Worm (Caenorhabditis elegans) whole organism, late embryonic: ENCODE results near the gene ifb-1.
"Not testable (repeated sequence)": the region's sequence is repeated elsewhere in the genome, so short reads cannot be mapped to it uniquely, and the experiment has no call there.

ENCODE experiments used
- C08G9.2 ChIP-seq: sonication (generic microtip); optimal IDR thresholded peaks from 2 replicates; lab custom pipeline; 2016; ENCODE audit warnings: mild to moderate bottlenecking, missing genetic modification characterization, moderate library complexity, missing compliant biosample characterization
- C38D4.7 ChIP-seq: fragments of 200-800 bp; sonication (Bioruptor generic); optimal IDR thresholded peaks from 2 replicates; lab custom pipeline; 2018; ENCODE audit warnings: mild to moderate bottlenecking, missing genetic modification characterization, moderate library complexity, missing compliant biosample characterization
- K02D7.2 ChIP-seq: sonication (generic microtip); optimal IDR thresholded peaks from 2 replicates; lab custom pipeline; 2017; ENCODE audit warnings: mild to moderate bottlenecking, missing genetic modification characterization, missing compliant biosample characterization
- K09A11.1 ChIP-seq: sonication (generic microtip); optimal IDR thresholded peaks from 2 replicates; lab custom pipeline; 2017; ENCODE audit warnings: antibody characterized with exemption, mild to moderate bottlenecking, missing genetic modification characterization, missing compliant biosample characterization; ENCODE audit not compliant: insufficient read depth
- Y22D7AL.16 ChIP-seq: sonication (generic microtip); optimal IDR thresholded peaks from 2 replicates; lab custom pipeline; 2016; ENCODE audit warnings: missing genetic modification characterization, missing compliant biosample characterization
- ceh-14 ChIP-seq: sonication (generic microtip); optimal IDR thresholded peaks from 2 replicates; lab custom pipeline; 2016; ENCODE audit warnings: missing genotype, missing genetic modification characterization, missing compliant biosample characterization
- ceh-19 ChIP-seq: fragments of 200-800 bp; sonication (Bioruptor generic); optimal IDR thresholded peaks from 2 replicates; lab custom pipeline; 2018; ENCODE audit warnings: mild to moderate bottlenecking, missing genetic modification characterization, missing compliant biosample characterization
- ceh-2 ChIP-seq: sonication (generic microtip); optimal IDR thresholded peaks from 2 replicates; lab custom pipeline; 2016; ENCODE audit warnings: missing genotype, missing genetic modification characterization, missing compliant biosample characterization
- ceh-24 ChIP-seq: sonication (generic microtip); optimal IDR thresholded peaks from 2 replicates; lab custom pipeline; 2016; ENCODE audit warnings: mild to moderate bottlenecking, missing genetic modification characterization, missing compliant biosample characterization
- ceh-30 ChIP-seq: fragments of 150-350 bp; optimal IDR thresholded peaks from 2 replicates; lab custom pipeline; 2014; ENCODE audit warnings: missing biosample characterization, missing genetic modification characterization
- ceh-31 ChIP-seq: sonication (generic microtip); optimal IDR thresholded peaks from 2 replicates; lab custom pipeline; 2016; ENCODE audit warnings: missing genetic modification characterization, missing compliant biosample characterization
- ceh-34 ChIP-seq: sonication (generic microtip); optimal IDR thresholded peaks from 2 replicates; lab custom pipeline; 2016; ENCODE audit warnings: mild to moderate bottlenecking, missing genetic modification characterization, missing compliant biosample characterization
- ceh-45 ChIP-seq: fragments of 200-800 bp; sonication (Bioruptor generic); IDR thresholded peaks from 2 replicates; pipeline ENCODE4 v1.3.6; 2022; ENCODE audit warnings: missing genetic modification reagents, missing genetic modification characterization, missing compliant biosample characterization
- ceh-6 ChIP-seq: fragments of 200-800 bp; sonication (Bioruptor generic); optimal IDR thresholded peaks from 2 replicates; lab custom pipeline; 2018; ENCODE audit warnings: mild to moderate bottlenecking, missing genetic modification characterization, missing compliant biosample characterization
- che-1 ChIP-seq: sonication (generic microtip); optimal IDR thresholded peaks from 2 replicates; lab custom pipeline; 2016; ENCODE audit warnings: mild to moderate bottlenecking, missing genetic modification characterization, missing compliant biosample characterization
- dmd-4 ChIP-seq: sonication (generic microtip); optimal IDR thresholded peaks from 2 replicates; lab custom pipeline; 2016; ENCODE audit warnings: borderline replicate concordance, missing genetic modification characterization, missing compliant biosample characterization
- dve-1 ChIP-seq: sonication (generic microtip); optimal IDR thresholded peaks from 2 replicates; lab custom pipeline; 2017; ENCODE audit warnings: antibody characterized with exemption, mild to moderate bottlenecking, missing genetic modification characterization, missing compliant biosample characterization
- elt-2 ChIP-seq: sonication (generic microtip); optimal IDR thresholded peaks from 2 replicates; lab custom pipeline; 2016; ENCODE audit warnings: missing genetic modification reagents, missing genetic modification characterization, missing compliant biosample characterization
- elt-4 ChIP-seq: sonication (generic microtip); optimal IDR thresholded peaks from 2 replicates; lab custom pipeline; 2016; ENCODE audit warnings: missing genetic modification characterization, missing compliant biosample characterization
- eyg-1 ChIP-seq: sonication (generic microtip); optimal IDR thresholded peaks from 2 replicates; lab custom pipeline; 2016; ENCODE audit warnings: missing genotype, missing genetic modification characterization, missing compliant biosample characterization
- fax-1 ChIP-seq: sonication (generic microtip); optimal IDR thresholded peaks from 2 replicates; lab custom pipeline; 2016; ENCODE audit warnings: missing genotype, missing genetic modification characterization, missing compliant biosample characterization
- fkh-6 ChIP-seq: sonication (generic microtip); optimal IDR thresholded peaks from 2 replicates; lab custom pipeline; 2016; ENCODE audit warnings: missing genetic modification characterization, missing compliant biosample characterization
- gmeb-2 ChIP-seq: sonication (generic microtip); optimal IDR thresholded peaks from 2 replicates; lab custom pipeline; 2016; ENCODE audit warnings: missing genetic modification characterization, inconsistent platforms, missing compliant biosample characterization
- hlh-13 ChIP-seq: fragments of 200-800 bp; sonication (Bioruptor generic); optimal IDR thresholded peaks from 2 replicates; lab custom pipeline; 2018; ENCODE audit warnings: mild to moderate bottlenecking, missing genetic modification characterization, missing compliant biosample characterization
- hlh-15 ChIP-seq: sonication (generic microtip); optimal IDR thresholded peaks from 2 replicates; lab custom pipeline; 2016; ENCODE audit warnings: missing genetic modification characterization, missing compliant biosample characterization
- hlh-30 ChIP-seq: sonication (generic microtip); optimal IDR thresholded peaks from 2 replicates; lab custom pipeline; 2017; ENCODE audit warnings: antibody characterized with exemption, missing genetic modification characterization, missing compliant biosample characterization; ENCODE audit not compliant: insufficient read depth
- lin-11 ChIP-seq: fragments of 200-800 bp; sonication (Bioruptor generic); optimal IDR thresholded peaks from 2 replicates; lab custom pipeline; 2018; ENCODE audit warnings: mild to moderate bottlenecking, missing genetic modification characterization, missing compliant biosample characterization
- madf-2 ChIP-seq: sonication (generic microtip); optimal IDR thresholded peaks from 2 replicates; lab custom pipeline; 2017; ENCODE audit warnings: missing genetic modification characterization, missing compliant biosample characterization
- nfya-1 ChIP-seq: sonication (generic microtip); optimal IDR thresholded peaks from 2 replicates; lab custom pipeline; 2017; ENCODE audit warnings: missing genetic modification characterization, mild to moderate bottlenecking, missing compliant biosample characterization, antibody characterized with exemption, moderate library complexity
- npax-4 ChIP-seq: sonication (generic microtip); optimal IDR thresholded peaks from 2 replicates; lab custom pipeline; 2016; ENCODE audit warnings: missing genetic modification characterization, missing compliant biosample characterization
- pat-9 ChIP-seq: fragments of 200-800 bp; sonication (Bioruptor generic); optimal IDR thresholded peaks from 2 replicates; lab custom pipeline; 2018; ENCODE audit warnings: mild to moderate bottlenecking, missing genetic modification characterization, moderate library complexity, missing compliant biosample characterization
- pax-1 ChIP-seq: fragments of 150-350 bp; optimal IDR thresholded peaks from 2 replicates; lab custom pipeline; 2014; ENCODE audit warnings: missing biosample characterization, missing genetic modification characterization
- pha-2 ChIP-seq: sonication (generic microtip); optimal IDR thresholded peaks from 2 replicates; lab custom pipeline; 2017; ENCODE audit warnings: mild to moderate bottlenecking, missing genetic modification characterization, missing compliant biosample characterization
- pqm-1 ChIP-seq: sonication (generic microtip); optimal IDR thresholded peaks from 2 replicates; lab custom pipeline; 2016; ENCODE audit warnings: missing genetic modification characterization, missing compliant biosample characterization
- pros-1 ChIP-seq: fragments of 150-350 bp; optimal IDR thresholded peaks from 2 replicates; lab custom pipeline; 2014; ENCODE audit warnings: missing biosample characterization, missing genetic modification reagents, missing genetic modification characterization
- ref-2 ChIP-seq: sonication (generic microtip); optimal IDR thresholded peaks from 2 replicates; lab custom pipeline; 2016; ENCODE audit warnings: missing genetic modification characterization, missing compliant biosample characterization
- rnt-1 ChIP-seq: sonication (generic microtip); optimal IDR thresholded peaks from 2 replicates; lab custom pipeline; 2016; ENCODE audit warnings: missing genetic modification characterization, missing compliant biosample characterization
- sox-4 ChIP-seq: sonication (generic microtip); optimal IDR thresholded peaks from 2 replicates; lab custom pipeline; 2017; ENCODE audit warnings: mild to moderate bottlenecking, missing genetic modification characterization, inconsistent platforms, missing compliant biosample characterization
- syd-9 ChIP-seq: sonication (generic microtip); optimal IDR thresholded peaks from 2 replicates; lab custom pipeline; 2016; ENCODE audit warnings: mild to moderate bottlenecking, missing genetic modification characterization, moderate library complexity, missing compliant biosample characterization
- tbx-2 ChIP-seq: sonication (generic microtip); optimal IDR thresholded peaks from 2 replicates; lab custom pipeline; 2016; ENCODE audit warnings: missing genetic modification characterization, missing compliant biosample characterization
- tbx-7 ChIP-seq: sonication (generic microtip); optimal IDR thresholded peaks from 2 replicates; lab custom pipeline; 2016; ENCODE audit warnings: missing genotype, missing genetic modification characterization, missing compliant biosample characterization
- ttx-3 ChIP-seq: sonication (generic microtip); optimal IDR thresholded peaks from 2 replicates; lab custom pipeline; 2016; ENCODE audit warnings: missing genetic modification reagents, missing genetic modification characterization, missing compliant biosample characterization
- unc-55 ChIP-seq: sonication (generic microtip); optimal IDR thresholded peaks from 2 replicates; lab custom pipeline; 2017; ENCODE audit warnings: missing biosample characterization, missing genetic modification reagents, missing genetic modification characterization
- unc-86 ChIP-seq: sonication (generic microtip); optimal IDR thresholded peaks from 2 replicates; lab custom pipeline; 2016; ENCODE audit warnings: missing genetic modification characterization, missing compliant biosample characterization
- zip-5 ChIP-seq: sonication (generic microtip); optimal IDR thresholded peaks from 2 replicates; lab custom pipeline; 2016; ENCODE audit warnings: missing genetic modification characterization, missing compliant biosample characterization
- ztf-16 ChIP-seq: sonication (generic microtip); optimal IDR thresholded peaks from 2 replicates; lab custom pipeline; 2017; ENCODE audit warnings: missing genetic modification characterization, missing compliant biosample characterization

Gene ifb-1

ce11 chrII:5757656-5758055 is 7.8 kb upstream of the ifb-1 start, which contains the start of the genes F10C1.3 and F10C1.23:
Gene F10C1.3, minus strand, starts transcription at chrII:5757756.
Gene F10C1.23, plus strand, starts transcription at chrII:5758040.
- TF ChIP-seq madf-2 (tag; lab: Kevin White, UChicago); hlh-30; dmd-4 (tag; lab: Kevin White, UChicago): not testable (repeated sequence)
- TF ChIP-seq, all 69 proteins: peak for 0; not testable (repeated sequence) for 69

DNA sequence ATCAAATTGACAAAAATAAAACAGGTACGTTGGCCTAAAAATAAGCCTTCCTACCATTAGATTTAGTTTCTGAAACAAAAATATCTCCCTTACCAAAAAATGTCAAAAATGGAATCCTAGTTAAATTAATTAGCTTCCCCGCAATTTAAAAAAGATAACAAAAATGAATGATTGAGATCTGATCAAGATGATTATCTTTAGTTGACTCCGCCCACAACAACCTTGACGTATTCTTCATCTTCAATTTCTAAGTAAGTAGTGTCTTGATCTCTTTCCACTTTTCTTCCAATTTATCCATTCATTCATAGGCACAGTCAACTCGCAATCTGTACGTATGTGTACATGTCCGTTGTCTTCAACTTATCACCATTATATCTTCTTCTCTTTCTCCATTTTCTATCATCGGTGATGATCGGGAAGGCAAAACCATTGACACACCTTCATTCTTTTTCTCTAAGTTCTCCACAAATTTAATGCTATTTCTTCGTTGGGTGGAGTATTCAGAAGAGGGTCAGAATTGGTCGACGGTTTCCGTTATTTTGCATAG is 2.9 kb downstream of the ifb-1 start:
- TF ChIP-seq hlh-30 (no peak), Y22D7AL.16 (tag; lab: Kevin White, UChicago) (no peak), gmeb-2 (tag; lab: Kevin White, UChicago) (no peak), unc-86 (tag; lab: Kevin White, UChicago) (no peak), ceh-34 (tag; lab: Kevin White, UChicago) (no peak)

DNA sequence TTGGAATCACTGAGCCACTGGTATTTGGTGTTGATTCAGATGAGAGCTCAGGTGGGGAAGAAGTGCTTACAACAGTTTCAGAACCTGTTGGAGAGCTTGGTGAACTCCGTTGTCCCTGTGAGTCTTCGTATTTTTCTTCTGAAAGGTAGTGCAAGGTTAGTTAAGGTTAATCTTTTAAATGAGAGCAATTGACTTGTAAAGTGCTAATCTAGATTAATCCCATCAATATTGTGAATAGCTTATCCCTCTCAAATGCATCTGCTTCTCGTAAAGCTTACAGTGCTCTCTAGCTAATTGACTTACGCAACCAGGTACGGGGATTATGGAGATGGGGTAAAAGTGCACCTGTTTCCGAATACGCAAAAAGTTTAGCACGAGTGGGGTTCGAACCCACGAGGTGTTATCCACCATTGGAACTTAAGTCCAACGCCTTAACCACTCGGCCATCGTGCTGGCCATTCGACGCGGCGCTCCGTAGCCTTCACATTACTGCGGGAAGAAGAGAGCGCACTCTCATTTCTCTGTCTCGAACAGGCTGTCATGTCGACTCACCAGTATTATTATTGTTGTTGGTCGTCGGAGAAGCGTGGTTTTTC is 7.2 kb downstream of the ifb-1 start:
- TF ChIP-seq pax-1 (tag; lab: Kevin White, UChicago) (no peak), ceh-2 (tag; lab: Kevin White, UChicago) (peak; percentile 46), tbx-7 (no peak), C38D4.7 (GFP tag; lab: Kevin White, UChicago) (peak; percentile 60), pat-9 (peak; percentile 53), rnt-1 (tag; lab: Kevin White, UChicago) (no peak), madf-2 (tag; lab: Kevin White, UChicago) (peak; percentile 47), C08G9.2 (tag; lab: Kevin White, UChicago) (peak; percentile 47), fax-1 (peak; percentile 38), ceh-14 (tag; lab: Kevin White, UChicago) (peak; percentile 26), Y22D7AL.16 (tag; lab: Kevin White, UChicago) (peak; percentile 18), npax-4 (tag; lab: Kevin White, UChicago) (no peak), hlh-15 (tag; lab: Kevin White, UChicago) (no peak), eyg-1 (peak; percentile 43), tbx-2 (tag; lab: Kevin White, UChicago) (peak; percentile 48), elt-4 (tag; lab: Kevin White, UChicago) (no peak), ztf-16 (tag; lab: Kevin White, UChicago) (peak; percentile 28), dve-1 (peak; percentile 66), ceh-30 (tag; lab: Kevin White, UChicago) (no peak), syd-9 (tag; lab: Kevin White, UChicago) (peak; percentile 35), K09A11.1 (tag; lab: Kevin White, UChicago) (no peak), sox-4 (tag; lab: Kevin White, UChicago) (peak; percentile 56), ttx-3 (tag; lab: Kevin White, UChicago) (peak; percentile 36), zip-5 (peak; percentile 30), ceh-6 (GFP tag; lab: Kevin White, UChicago) (peak; percentile 68), pros-1 (tag; lab: Kevin White, UChicago) (no peak), unc-86 (tag; lab: Kevin White, UChicago) (no peak), elt-2 (tag; lab: Kevin White, UChicago) (peak; percentile 87), ceh-24 (peak; percentile 8), ref-2 (tag; lab: Kevin White, UChicago) (peak; percentile 59), hlh-30 (peak; percentile 39), ceh-19 (GFP tag; lab: Kevin White, UChicago) (no peak), ceh-31 (tag; lab: Kevin White, UChicago) (peak; percentile 52), pqm-1 (tag; lab: Kevin White, UChicago) (peak; percentile 9), pha-2 (no peak), che-1 (tag; lab: Kevin White, UChicago) (peak; percentile 70), hlh-13 (peak; percentile 59), unc-55 (GFP tag; lab: Kevin White, UChicago) (no peak), K02D7.2 (no peak), fkh-6 (tag; lab: Kevin White, UChicago) (peak; percentile 59), lin-11 (tag; lab: Kevin White, UChicago) (peak; percentile 12), nfya-1 (tag; lab: Kevin White, UChicago) (peak; percentile 23), ceh-45 (0 out of 2 replicates have a peak, but pooled peaks have one; percentile 20)
